Worm (Caenorhabditis elegans): ENCODE data around the gene F53F4.4.

The F53F4.4 gene

ce11 chrV:13621720-13622119, 28.5 kb downstream of the F53F4.4 start, which contains the start of gene F53F4.16:
TSS of gene F53F4.16 (minus strand) at chrV:13621820.
- no peak for TF ChIP-seq mep-1 (tag; optimal IDR thresholded peaks at IDR 0.05)
- no peak for TF ChIP-seq nhr-19 (GFP tag; conservative IDR thresholded peaks at IDR 0.05)
- TF ChIP-seq ceh-8 (GFP tag; optimal IDR thresholded peaks at IDR 0.05) = no peak

- TF ChIP-seq nhr-28 (tag; optimal IDR thresholded peaks at IDR 0.05) = no peak
- TF ChIP-seq nhr-11 (tag; optimal IDR thresholded peaks at IDR 0.05) = no peak
- no peak for TF ChIP-seq unc-86 (tag; optimal IDR thresholded peaks at IDR 0.05)
- TF ChIP-seq lir-3 (tag; optimal IDR thresholded peaks at IDR 0.05; ENCODE audit: poor library complexity) = no peak
- TF ChIP-seq mef-2 (tag; optimal IDR thresholded peaks at IDR 0.05) = no peak
- TF ChIP-seq nhr-19 (GFP tag; conservative IDR thresholded peaks at IDR 0.05) = no peak
- TF ChIP-seq egl-13 (tag; optimal IDR thresholded peaks at IDR 0.05) = no peak
- no peak for TF ChIP-seq ceh-88 (GFP tag; IDR thresholded peaks at IDR 0.05)
- no peak for TF ChIP-seq lin-15B (tag; optimal IDR thresholded peaks at IDR 0.05)
- no peak for TF ChIP-seq unc-30 (tag; optimal IDR thresholded peaks at IDR 0.05)
- TF ChIP-seq isw-1 (GFP tag; IDR thresholded peaks at IDR 0.05) = no peak
- TF ChIP-seq fos-1 (tag; optimal IDR thresholded peaks at IDR 0.05) = no peak
- TF ChIP-seq ama-1 (optimal IDR thresholded peaks at IDR 0.05) = no peak
- no peak for TF ChIP-seq elt-2 (tag; optimal IDR thresholded peaks at IDR 0.05)
- TF ChIP-seq aly-2 (tag; optimal IDR thresholded peaks at IDR 0.05) = no peak
- TF ChIP-seq nhr-76 (tag; optimal IDR thresholded peaks at IDR 0.05) = no peak
- TF ChIP-seq jun-1 (tag; optimal IDR thresholded peaks at IDR 0.05) = no peak
Observed at ce11 chrV:13624424-13624823, 31.2 kb downstream of the F53F4.4 start, which contains the start of gene F53F4.11. TSS of gene F53F4.11 (minus strand) at chrV:13624524.

- TF ChIP-seq skn-1 (tag; optimal IDR thresholded peaks at IDR 0.05) (peak; percentile 10), blmp-1 (tag; optimal IDR thresholded peaks at IDR 0.05) (peak; percentile 47), sup-37 (GFP tag; optimal IDR thresholded peaks at IDR 0.05) (no peak), ceh-82 (tag; optimal IDR thresholded peaks at IDR 0.05) (peak in 1 of 3 experiments; percentile 51), lsy-2 (tag; optimal IDR thresholded peaks at IDR 0.05) (peak in 1 of 2 experiments; percentile 66), C04F5.9 (tag; optimal IDR thresholded peaks at IDR 0.05) (no peak), ceh-88 (GFP tag; IDR thresholded peaks at IDR 0.05) (no peak), fkh-4 (tag; optimal IDR thresholded peaks at IDR 0.05; ENCODE audit: borderline replicate concordance) (no peak), lin-35 (GFP tag; optimal IDR thresholded peaks at IDR 0.05) (peak; percentile 31 to 45), ceh-8 (GFP tag; optimal IDR thresholded peaks at IDR 0.05) (no peak), lin-15B (tag; optimal IDR thresholded peaks at IDR 0.05) (peak; percentile 48), efl-1 (optimal IDR thresholded peaks at IDR 0.05) (peak; percentile 47 to 49), efl-1 (GFP tag; optimal IDR thresholded peaks at IDR 0.05 in 1 of 2) (peak; percentile 30 to 95), ceh-63 (GFP tag; optimal IDR thresholded peaks at IDR 0.05) (no peak), rnt-1 (tag; optimal IDR thresholded peaks at IDR 0.05) (peak; percentile 67), nhr-11 (tag; optimal IDR thresholded peaks at IDR 0.05) (no peak), lin-39 (tag; optimal IDR thresholded peaks at IDR 0.05) (no peak), hlh-4 (tag; optimal IDR thresholded peaks at IDR 0.05) (no peak), aly-2 (tag; optimal IDR thresholded peaks at IDR 0.05) (no peak), nhr-77 (tag; optimal IDR thresholded peaks at IDR 0.05) (no peak), nhr-47 (tag; optimal IDR thresholded peaks at IDR 0.05) (peak; percentile 1), elt-2 (tag; optimal IDR thresholded peaks at IDR 0.05) (no peak), aha-1 (tag; optimal IDR thresholded peaks at IDR 0.05) (no peak), nhr-71 (tag; optimal IDR thresholded peaks at IDR 0.05) (peak; percentile 16), snu-23 (GFP tag; optimal IDR thresholded peaks at IDR 0.05) (peak; percentile 45), nhr-90 (tag; optimal IDR thresholded peaks at IDR 0.05; ENCODE audit: poor library complexity) (no peak), unc-62 (GFP tag; optimal IDR thresholded peaks at IDR 0.05) (no peak), lir-3 (tag; optimal IDR thresholded peaks at IDR 0.05; ENCODE audit: poor library complexity) (peak; percentile 13), nhr-84 (tag; optimal IDR thresholded peaks at IDR 0.05) (no peak), tbx-2 (tag; optimal IDR thresholded peaks at IDR 0.05) (peak; percentile 19), sptf-1 (tag; optimal IDR thresholded peaks at IDR 0.05) (no peak), ztf-4 (tag; optimal IDR thresholded peaks at IDR 0.05) (no peak), C16A3.4 (tag; optimal IDR thresholded peaks at IDR 0.05) (peak; percentile 20), dpl-1 (GFP tag; optimal IDR thresholded peaks at IDR 0.05) (peak; percentile 7 to 71 (median 59)), tlp-1 (tag; optimal IDR thresholded peaks at IDR 0.05) (no peak)
Observed at ce11 chrV:13625517-13626097, 32.4 kb downstream of the F53F4.4 start, which contains the start of the genes nduv-2 and F53F4.12. TSS of gene nduv-2 (minus strand) at chrV:13625567. TSS of gene F53F4.12 (plus strand) at chrV:13626047.
